Worm (Caenorhabditis elegans) whole organism, L2 larva: ENCODE measurements around the gene lbp-8.
A peak's percentile ranks its signal among the peaks of the same experiment; 100 is the strongest.

ENCODE experiments used
- C34F6.9 ChIP-seq: fragments of 150-350 bp; optimal IDR thresholded peaks from 2 replicates; lab custom pipeline; 2014; ENCODE audit warnings: missing biosample characterization, missing genetic modification characterization
- F13H6.1 ChIP-seq: sonication (generic microtip); optimal IDR thresholded peaks from 2 replicates; lab custom pipeline; 2016; ENCODE audit warnings: missing genetic modification characterization, missing compliant biosample characterization
- R02D3.7 ChIP-seq: fragments of 150-350 bp; optimal IDR thresholded peaks from 2 replicates; lab custom pipeline; 2014; ENCODE audit warnings: missing biosample characterization, missing genetic modification characterization
- ZK546.5 ChIP-seq: sonication (generic microtip); optimal IDR thresholded peaks from 2 replicates; lab custom pipeline; 2017; ENCODE audit warnings: missing biosample characterization, missing genetic modification characterization
- alr-1 ChIP-seq: fragments of 150-350 bp; optimal IDR thresholded peaks from 2 replicates; lab custom pipeline; 2014; ENCODE audit warnings: missing biosample characterization, missing genetic modification characterization
- aly-2 ChIP-seq: fragments of 150-350 bp; optimal IDR thresholded peaks from 2 replicates; lab custom pipeline; 2014; ENCODE audit warnings: missing biosample characterization, missing genetic modification characterization
- ama-1 ChIP-seq: fragments of 150-350 bp; optimal IDR thresholded peaks from 2 replicates; lab custom pipeline; 2018; ENCODE audit warnings: inconsistent platforms
- blmp-1 ChIP-seq: sonication (generic microtip); optimal IDR thresholded peaks from 2 replicates; lab custom pipeline; 2017; ENCODE audit warnings: missing genetic modification characterization, mild to moderate bottlenecking, missing compliant biosample characterization, antibody characterized with exemption, moderate library complexity; ENCODE audit not compliant: insufficient read depth
- ceh-82 ChIP-seq: fragments of 150-350 bp; optimal IDR thresholded peaks from 2 replicates; lab custom pipeline; 2014; ENCODE audit warnings: missing biosample characterization, missing genetic modification characterization
- crh-2 ChIP-seq: sonication (generic microtip); optimal IDR thresholded peaks from 2 replicates; lab custom pipeline; 2017; ENCODE audit warnings: missing biosample characterization, missing genetic modification characterization
- elt-3 ChIP-seq: sonication (generic microtip); optimal IDR thresholded peaks from 2 replicates; lab custom pipeline; 2017; ENCODE audit warnings: missing biosample characterization, missing genetic modification characterization
- fos-1 ChIP-seq: fragments of 150-350 bp; optimal IDR thresholded peaks from 2 replicates; lab custom pipeline; 2014; ENCODE audit warnings: missing biosample characterization, missing genetic modification characterization
- gmeb-1 ChIP-seq: fragments of 150-350 bp; optimal IDR thresholded peaks from 2 replicates; lab custom pipeline; 2014; ENCODE audit warnings: missing biosample characterization, missing genetic modification characterization
- lin-11 ChIP-seq: fragments of 150-350 bp; sonication (generic microtip); optimal IDR thresholded peaks from 2 replicates; lab custom pipeline; 2014; ENCODE audit warnings: missing biosample characterization, missing genetic modification characterization, inconsistent platforms, mixed read lengths
- lin-13 ChIP-seq: fragments of 150-350 bp; optimal IDR thresholded peaks from 2 replicates; lab custom pipeline; 2014; ENCODE audit warnings: missing biosample characterization, missing genetic modification reagents, missing genetic modification characterization
- lin-39 ChIP-seq: fragments of 150-350 bp; optimal IDR thresholded peaks from 2 replicates; lab custom pipeline; 2014; ENCODE audit warnings: missing biosample characterization, missing genetic modification reagents, missing genetic modification characterization
- lsy-2 ChIP-seq, 2 experiments: fragments of 150-350 bp in 1 of 2; sonication (generic microtip) in 1 of 2; optimal IDR thresholded peaks; 2 replicates each; lab custom pipeline; 2014 to 2017; ENCODE audit warnings: missing biosample characterization in 2 of 2, missing genetic modification characterization in 2 of 2
- mab-5 ChIP-seq: fragments of 150-350 bp; optimal IDR thresholded peaks from 2 replicates; lab custom pipeline; 2014; ENCODE audit warnings: missing biosample characterization, missing genetic modification characterization
- mbf-1 ChIP-seq: sonication (generic microtip); optimal IDR thresholded peaks from 2 replicates; lab custom pipeline; 2017; ENCODE audit warnings: missing biosample characterization, missing genetic modification characterization
- nhr-10 ChIP-seq: sonication (generic microtip); optimal IDR thresholded peaks from 2 replicates; lab custom pipeline; 2017; ENCODE audit warnings: missing biosample characterization, missing genetic modification characterization
- nhr-11 ChIP-seq: fragments of 150-350 bp; optimal IDR thresholded peaks from 2 replicates; lab custom pipeline; 2014; ENCODE audit warnings: missing biosample characterization, missing genetic modification characterization
- nhr-129 ChIP-seq: fragments of 150-350 bp; optimal IDR thresholded peaks from 2 replicates; lab custom pipeline; 2014; ENCODE audit warnings: missing biosample characterization, missing genetic modification characterization
- nhr-21 ChIP-seq: fragments of 150-350 bp; optimal IDR thresholded peaks from 2 replicates; lab custom pipeline; 2014; ENCODE audit warnings: missing biosample characterization, missing genetic modification characterization
- nhr-23 ChIP-seq: fragments of 150-350 bp; optimal IDR thresholded peaks from 2 replicates; lab custom pipeline; 2014; ENCODE audit warnings: missing biosample characterization, missing genetic modification reagents, missing genetic modification characterization
- nhr-25 ChIP-seq: fragments of 150-350 bp; sonication (generic microtip); optimal IDR thresholded peaks from 3 replicates; lab custom pipeline; 2014; ENCODE audit warnings: missing biosample characterization, missing genetic modification characterization
- nhr-6 ChIP-seq: fragments of 150-350 bp; optimal IDR thresholded peaks from 2 replicates; lab custom pipeline; 2014; ENCODE audit warnings: missing biosample characterization, missing genetic modification characterization
- peb-1 ChIP-seq: fragments of 150-350 bp; optimal IDR thresholded peaks from 2 replicates; lab custom pipeline; 2014; ENCODE audit warnings: missing biosample characterization, missing genetic modification characterization
- sma-3 ChIP-seq: sonication (generic microtip); optimal IDR thresholded peaks from 2 replicates; lab custom pipeline; 2016; ENCODE audit warnings: missing genetic modification reagents, missing genetic modification characterization, missing compliant biosample characterization
- unc-62 ChIP-seq: fragments of 150-350 bp; optimal IDR thresholded peaks from 2 replicates; lab custom pipeline; 2014; ENCODE audit warnings: missing biosample characterization, missing genetic modification reagents, missing genetic modification characterization
- zag-1 ChIP-seq: fragments of 150-350 bp; optimal IDR thresholded peaks from 2 replicates; lab custom pipeline; 2014; ENCODE audit warnings: missing biosample characterization, missing genetic modification characterization
- ztf-1 ChIP-seq: fragments of 200-800 bp; sonication (Bioruptor generic); conservative IDR thresholded peaks from 2 replicates; pipeline ENCODE4 v1.3.6; 2022; ENCODE audit warnings: missing genetic modification characterization, missing compliant biosample characterization
- ztf-11 ChIP-seq: sonication (generic microtip); optimal IDR thresholded peaks from 2 replicates; lab custom pipeline; 2017; ENCODE audit warnings: missing biosample characterization, missing genetic modification characterization
- ztf-4 ChIP-seq: fragments of 150-350 bp; optimal IDR thresholded peaks from 2 replicates; lab custom pipeline; 2014; ENCODE audit warnings: missing biosample characterization, missing genetic modification characterization

Gene lbp-8

ce11 chrV:13850170-13850569 is 40.4 kb upstream of the lbp-8 start, which contains the start of gene hpx-2:
TSS of gene hpx-2 (plus strand) at chrV:13850470.
- TF ChIP-seq lin-13 (GFP tag; lab: Kevin White, UChicago) = no peak
- no peak for TF ChIP-seq ZK546.5 (tag; lab: Kevin White, UChicago)

ce11 chrV:13854306-13854705 is 36.3 kb upstream of the lbp-8 start, which contains the start of gene ttr-21:
TSS of gene ttr-21 (minus strand) at chrV:13854405.
- TF ChIP-seq gmeb-1 (tag; lab: Kevin White, UChicago) (no peak), nhr-11 (no peak), F13H6.1 (peak; percentile 10)

ce11 chrV:13856376-13856775 is 34.2 kb upstream of the lbp-8 start, which contains the start of gene srx-134:
TSS of gene srx-134 (minus strand) at chrV:13856476.
- no peak for TF ChIP-seq mbf-1 (tag; lab: Kevin White, UChicago)
- no peak for TF ChIP-seq fos-1 (tag; lab: Kevin White, UChicago)
- TF ChIP-seq lin-11 = no peak
- TF ChIP-seq lin-13 (GFP tag; lab: Kevin White, UChicago) = no peak
- TF ChIP-seq lin-39 = no peak
- TF ChIP-seq C34F6.9 (tag; lab: Kevin White, UChicago) = no peak
- no peak for TF ChIP-seq nhr-129 (tag; lab: Kevin White, UChicago)
- no peak for TF ChIP-seq F13H6.1
- TF ChIP-seq ztf-4 (tag; lab: Kevin White, UChicago) = no peak
- TF ChIP-seq nhr-10 (tag; lab: Kevin White, UChicago) = no peak
- TF ChIP-seq ceh-82 (tag; lab: Kevin White, UChicago) = no peak
- TF ChIP-seq crh-2 (tag; lab: Kevin White, UChicago) = no peak
- no peak for TF ChIP-seq zag-1 (tag; lab: Kevin White, UChicago)
- TF ChIP-seq ztf-1 (GFP tag; lab: Robert Waterston, UW) = no peak

- TF ChIP-seq ceh-82 (tag; lab: Kevin White, UChicago) = no peak
- TF ChIP-seq nhr-6 (tag; lab: Kevin White, UChicago) = no peak
- no peak for TF ChIP-seq ZK546.5 (tag; lab: Kevin White, UChicago)
- no peak for TF ChIP-seq nhr-11
- TF ChIP-seq mab-5 = no peak
- no peak for TF ChIP-seq gmeb-1 (tag; lab: Kevin White, UChicago)
- TF ChIP-seq sma-3 (GFP tag; lab: Kevin White, UChicago) = no peak
- no peak for TF ChIP-seq crh-2 (tag; lab: Kevin White, UChicago)
- TF ChIP-seq nhr-25 (tag; lab: Kevin White, UChicago) = no peak
- TF ChIP-seq zag-1 (tag; lab: Kevin White, UChicago) = no peak
- TF ChIP-seq ama-1 (lab: Kevin White, UChicago) = no peak
- TF ChIP-seq, all 48 proteins: peak for 0
Observed at ce11 chrV:13857132-13857531, 33.4 kb upstream of the lbp-8 start, which contains the start of gene srx-136. TSS of gene srx-136 (plus strand) at chrV:13857432.

- TF ChIP-seq blmp-1 (no peak), nhr-23 (no peak), nhr-6 (tag; lab: Kevin White, UChicago) (no peak), fos-1 (tag; lab: Kevin White, UChicago) (no peak), unc-62 (no peak), F13H6.1 (no peak), mbf-1 (tag; lab: Kevin White, UChicago) (no peak), alr-1 (no peak), aly-2 (tag; lab: Kevin White, UChicago) (no peak), nhr-129 (tag; lab: Kevin White, UChicago) (no peak), nhr-21 (tag; lab: Kevin White, UChicago) (no peak), elt-3 (no peak), ztf-11 (tag; lab: Kevin White, UChicago) (no peak), crh-2 (tag; lab: Kevin White, UChicago) (no peak), peb-1 (tag; lab: Kevin White, UChicago) (no peak), mab-5 (no peak), R02D3.7 (tag; lab: Kevin White, UChicago) (no peak), lsy-2 (tag; optimal IDR thresholded peaks at IDR 0.05; lab: Kevin White, UChicago) (no peak)
Observed at ce11 chrV:13858906-13859305, 31.7 kb upstream of the lbp-8 start, which contains the start of gene srx-135. TSS of gene srx-135 (plus strand) at chrV:13859206.

- TF ChIP-seq ZK546.5 (tag; lab: Kevin White, UChicago) (no peak), ceh-82 (tag; lab: Kevin White, UChicago) (no peak)
Observed at ce11 chrV:13862505-13862904, 28.1 kb upstream of the lbp-8 start, which contains the start of gene srx-137. TSS of gene srx-137 (plus strand) at chrV:13862805.
